Worm (Caenorhabditis elegans) whole organism, L4 larva: ENCODE measurements around the gene C12D8.21.

Source experiments
- F49E8.2 ChIP-seq: sonication (generic microtip); optimal IDR thresholded peaks from 2 replicates; lab custom pipeline; 2016; ENCODE audit warnings: missing compliant biosample characterization, mild to moderate bottlenecking, missing genetic modification characterization, borderline replicate concordance
- aly-2 ChIP-seq: sonication (generic microtip); optimal IDR thresholded peaks from 2 replicates; lab custom pipeline; 2018; ENCODE audit warnings: missing biosample characterization, missing genetic modification characterization
- ama-1 ChIP-seq: fragments of 150-350 bp; optimal IDR thresholded peaks from 2 replicates; lab custom pipeline; 2014; ENCODE audit warnings: inconsistent platforms, mixed read lengths
- daf-8 ChIP-seq: fragments of 200-800 bp; sonication (Bioruptor generic); IDR thresholded peaks from 2 replicates; pipeline ENCODE4 v1.3.6; 2022; ENCODE audit warnings: missing genetic modification characterization, missing compliant biosample characterization
- lin-15B ChIP-seq: fragments of 150-350 bp; sonication (generic microtip); optimal IDR thresholded peaks from 3 replicates; lab custom pipeline; 2014; ENCODE audit warnings: missing biosample characterization, missing genetic modification characterization
- sdz-12 ChIP-seq: fragments of 200-800 bp; sonication (Bioruptor generic); optimal IDR thresholded peaks from 2 replicates; lab custom pipeline; 2018; ENCODE audit warnings: mild to moderate bottlenecking, missing genetic modification characterization, missing compliant biosample characterization
- unc-39 ChIP-seq: sonication (generic microtip); optimal IDR thresholded peaks from 2 replicates; lab custom pipeline; 2017; ENCODE audit warnings: missing biosample characterization, missing genetic modification characterization
- vab-7 ChIP-seq: fragments of 200-800 bp; sonication (Bioruptor generic); IDR thresholded peaks from 2 replicates; pipeline ENCODE4 v1.3.6; 2022; ENCODE audit warnings: missing genetic modification reagents, missing genetic modification characterization, missing compliant biosample characterization
- zag-1 ChIP-seq: fragments of 150-350 bp; optimal IDR thresholded peaks from 2 replicates; lab custom pipeline; 2014; ENCODE audit warnings: missing biosample characterization, missing genetic modification characterization
- ztf-11 ChIP-seq: fragments of 150-350 bp; optimal IDR thresholded peaks from 2 replicates; lab custom pipeline; 2014; ENCODE audit warnings: missing biosample characterization, missing genetic modification characterization

DNA sequence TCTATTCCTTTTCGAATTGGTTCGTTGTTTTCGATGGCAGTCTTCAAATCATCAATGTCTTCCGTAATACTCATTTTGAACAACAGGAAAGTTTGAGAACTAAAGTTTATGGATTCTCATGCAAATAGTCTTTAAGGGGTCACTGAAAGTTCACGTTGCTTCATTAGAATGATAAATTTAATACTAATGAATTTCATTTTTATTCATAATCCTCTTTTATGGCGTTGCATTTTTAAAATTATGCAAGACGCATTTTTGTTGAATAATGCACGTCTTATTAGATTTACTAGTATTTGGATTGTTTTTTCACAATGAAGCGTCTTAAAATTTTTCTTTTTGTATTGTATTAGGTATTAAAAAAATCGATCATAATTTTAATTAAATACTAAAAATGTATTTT, 2.1 kb upstream of the C12D8.21 start, which contains the start of gene C12D8.9:
- no peak for TF ChIP-seq unc-39 (tag; lab: Kevin White, UChicago)
- TF ChIP-seq vab-7 (GFP tag; lab: Robert Waterston, UW) = no peak
- TF ChIP-seq ama-1 = no peak
- TF ChIP-seq F49E8.2 (tag; lab: Kevin White, UChicago) = no peak
- TF ChIP-seq aly-2 (tag; lab: Kevin White, UChicago) = no peak
- TF ChIP-seq daf-8 (GFP tag; lab: Robert Waterston, UW) = no peak
- TF ChIP-seq ztf-11 = no peak
- no peak for TF ChIP-seq zag-1
- TF ChIP-seq lin-15B (tag; lab: Kevin White, UChicago) = no peak
- no peak for TF ChIP-seq sdz-12 (GFP tag; lab: Kevin White, UChicago)
